Fruit fly (Drosophila melanogaster) whole organism, embryonic: Measurements from ENCODE around the gene lilli.

Experiments
- Aef1 ChIP-seq: fragments of 200-800 bp; sonication (Bioruptor generic); IDR thresholded peaks from 3 replicates; pipeline ENCODE4 v1.3.6; 2022; ENCODE audit warnings: missing biosample characterization, missing genetic modification characterization
- Antp ChIP-seq: fragments of 200-800 bp; sonication (Bioruptor generic); optimal IDR thresholded peaks from 3 replicates; lab custom pipeline; 2016; ENCODE audit warnings: missing biosample characterization, missing genetic modification characterization
- Blimp-1 ChIP-seq: fragments of 200-800 bp; sonication (Bioruptor generic); optimal IDR thresholded peaks from 3 replicates; lab custom pipeline; 2018; ENCODE audit warnings: missing biosample characterization, missing genetic modification characterization, mild to moderate bottlenecking, moderate library complexity, missing genetic modification reagents
- CG13123 ChIP-seq: fragments of 200-800 bp; sonication (Bioruptor generic); optimal IDR thresholded peaks from 2 replicates; lab custom pipeline; 2016; ENCODE audit warnings: missing biosample characterization, missing genetic modification characterization
- CG13624 ChIP-seq: fragments of 200-800 bp; sonication (Bioruptor generic); optimal IDR thresholded peaks from 2 replicates; lab custom pipeline; 2016; ENCODE audit warnings: missing biosample characterization, missing genetic modification characterization
- CG1602 ChIP-seq: fragments of 200-800 bp; sonication (Bioruptor generic); optimal IDR thresholded peaks from 3 replicates; lab custom pipeline; 2016; ENCODE audit warnings: missing biosample characterization, missing genetic modification characterization
- CG17328 ChIP-seq: fragments of 200-800 bp; sonication (Bioruptor generic); IDR thresholded peaks from 2 replicates; pipeline ENCODE4 v1.3.6; 2022; ENCODE audit warnings: missing biosample characterization, missing genetic modification characterization
- CG17912 ChIP-seq: fragments of 200-800 bp; sonication (Bioruptor generic); optimal IDR thresholded peaks from 2 replicates; lab custom pipeline; 2018; ENCODE audit warnings: missing biosample characterization, mild to moderate bottlenecking, missing genetic modification characterization
- CG1792 ChIP-seq: fragments of 200-800 bp; sonication (Bioruptor generic); optimal IDR thresholded peaks from 2 replicates; lab custom pipeline; 2016; ENCODE audit warnings: missing biosample characterization, missing genetic modification characterization
- CG18599 ChIP-seq: fragments of 200-800 bp; sonication (Bioruptor generic); optimal IDR thresholded peaks from 3 replicates; lab custom pipeline; 2017; ENCODE audit warnings: missing biosample characterization, missing genetic modification characterization, mild to moderate bottlenecking, moderate library complexity, missing genetic modification reagents
- CG18619 ChIP-seq: fragments of 200-800 bp; sonication (Bioruptor generic); optimal IDR thresholded peaks from 3 replicates; lab custom pipeline; 2017; ENCODE audit warnings: missing biosample characterization, mild to moderate bottlenecking, missing genetic modification characterization
- CG2712 ChIP-seq: fragments of 200-800 bp; optimal IDR thresholded peaks from 3 replicates; lab custom pipeline; 2019; ENCODE audit warnings: missing biosample characterization, mild to moderate bottlenecking, missing genetic modification characterization, moderate library complexity
- CG3995 ChIP-seq: fragments of 200-800 bp; sonication (Bioruptor generic); optimal IDR thresholded peaks from 3 replicates; lab custom pipeline; 2016; ENCODE audit warnings: missing biosample characterization, missing genetic modification characterization
- CG4282 ChIP-seq: fragments of 200-800 bp; sonication (Bioruptor generic); optimal IDR thresholded peaks from 2 replicates; lab custom pipeline; 2016; ENCODE audit warnings: missing biosample characterization, missing genetic modification characterization
- CG4328 ChIP-seq: fragments of 200-800 bp; sonication (Bioruptor generic); optimal IDR thresholded peaks from 3 replicates; lab custom pipeline; 2017; ENCODE audit warnings: missing biosample characterization, missing genetic modification reagents, missing genetic modification characterization
- CG4730 ChIP-seq: fragments of 200-800 bp; sonication (Bioruptor generic); IDR thresholded peaks from 2 replicates; pipeline ENCODE4 v1.3.6; 2022; ENCODE audit warnings: missing biosample characterization, missing genetic modification characterization
- CG5245 ChIP-seq: fragments of 200-800 bp; sonication (Bioruptor generic); optimal IDR thresholded peaks from 3 replicates; lab custom pipeline; 2016; ENCODE audit warnings: missing biosample characterization, missing genetic modification characterization
- CG9797 ChIP-seq: fragments of 200-800 bp; sonication (Bioruptor generic); optimal IDR thresholded peaks from 3 replicates; lab custom pipeline; 2018; ENCODE audit warnings: missing biosample characterization, mild to moderate bottlenecking, missing genetic modification characterization
- CTCF ChIP-seq: fragments of 200-800 bp; sonication (Bioruptor generic); optimal IDR thresholded peaks from 2 replicates; lab custom pipeline; 2017; ENCODE audit warnings: missing biosample characterization, mild to moderate bottlenecking, missing genetic modification characterization, moderate library complexity
- Dbx ChIP-seq: fragments of 200-800 bp; sonication (Bioruptor generic); IDR thresholded peaks from 3 replicates; pipeline ENCODE4 v1.3.6; 2022; ENCODE audit warnings: missing biosample characterization, missing genetic modification characterization
- Drgx ChIP-seq: fragments of 200-800 bp; sonication (Bioruptor generic); IDR thresholded peaks from 2 replicates; pipeline ENCODE4 v1.3.6; 2022; ENCODE audit warnings: missing biosample characterization, missing genetic modification characterization
- Ets97D ChIP-seq: fragments of 200-800 bp; sonication (Bioruptor generic); optimal IDR thresholded peaks from 3 replicates; lab custom pipeline; 2016; ENCODE audit warnings: missing biosample characterization, missing genetic modification characterization
- H15 ChIP-seq: fragments of 200-800 bp; sonication (Bioruptor generic); IDR thresholded peaks from 3 replicates; pipeline ENCODE4 v1.3.6; 2022; ENCODE audit warnings: missing biosample characterization, missing genetic modification characterization
- Hr51 ChIP-seq, 2 experiments: fragments of 200-800 bp; sonication (Bioruptor generic); optimal IDR thresholded peaks; 2 replicates in 1 of 2; 3 replicates in 1 of 2; lab custom pipeline; 2016 to 2018; ENCODE audit warnings: missing biosample characterization in 2 of 2, missing genetic modification characterization in 2 of 2, mild to moderate bottlenecking in 1 of 2, moderate library complexity in 1 of 2
- Hsf ChIP-seq: fragments of 200-800 bp; sonication (Bioruptor generic); optimal IDR thresholded peaks from 3 replicates; lab custom pipeline; 2016; ENCODE audit warnings: missing biosample characterization, missing genetic modification characterization
- NK7.1 ChIP-seq: fragments of 200-800 bp; sonication (Bioruptor generic); optimal IDR thresholded peaks from 3 replicates; lab custom pipeline; 2016; ENCODE audit warnings: missing biosample characterization, missing genetic modification characterization
- Oaz ChIP-seq: fragments of 200-800 bp; sonication (Bioruptor generic); IDR thresholded peaks from 2 replicates; pipeline ENCODE4 v1.3.6; 2022; ENCODE audit warnings: missing biosample characterization, missing genetic modification characterization
- Optix ChIP-seq: fragments of 200-800 bp; sonication (Bioruptor generic); IDR thresholded peaks from 3 replicates; pipeline ENCODE4 v1.3.6; 2022; ENCODE audit warnings: missing biosample characterization, missing genetic modification characterization
- Poxn ChIP-seq: fragments of 200-800 bp; sonication (Bioruptor generic); IDR thresholded peaks from 2 replicates; pipeline ENCODE4 v1.3.6; 2022; ENCODE audit warnings: missing biosample characterization, missing genetic modification characterization
- Scr ChIP-seq: fragments of 200-800 bp; sonication (Bioruptor generic); IDR thresholded peaks from 2 replicates; pipeline ENCODE4 v1.3.6; 2022; ENCODE audit warnings: missing biosample characterization, missing genetic modification characterization; ENCODE audit not compliant: partially characterized antibody
- Spps ChIP-seq: fragments of 200-800 bp; sonication (Bioruptor generic); optimal IDR thresholded peaks from 2 replicates; lab custom pipeline; 2018; ENCODE audit warnings: missing biosample characterization, mild to moderate bottlenecking, missing genetic modification characterization
- ase ChIP-seq: fragments of 200-800 bp; sonication (Bioruptor generic); IDR thresholded peaks from 3 replicates; pipeline ENCODE4 v1.3.6; 2022; ENCODE audit warnings: missing biosample characterization, missing genetic modification characterization
- corto ChIP-seq: fragments of 200-800 bp; sonication (Bioruptor generic); optimal IDR thresholded peaks from 2 replicates; lab custom pipeline; 2016; ENCODE audit warnings: missing biosample characterization, mild to moderate bottlenecking, missing genetic modification characterization, moderate library complexity
- cwo ChIP-seq: fragments of 200-800 bp; sonication (Bioruptor generic); optimal IDR thresholded peaks from 3 replicates; lab custom pipeline; 2017; ENCODE audit warnings: missing biosample characterization, missing genetic modification characterization, mild to moderate bottlenecking, moderate library complexity, missing genetic modification reagents
- emc ChIP-seq: fragments of 200-800 bp; sonication (Bioruptor generic); optimal IDR thresholded peaks from 2 replicates; lab custom pipeline; 2016; ENCODE audit warnings: missing biosample characterization, missing genetic modification characterization
- eve ChIP-seq, 2 experiments: fragments of >200 bp; optimal IDR thresholded peaks; 2 replicates each; lab custom pipeline; 2017; ENCODE audit warnings: missing biosample characterization in 2 of 2, missing genetic modification characterization in 2 of 2
- gcm2 ChIP-seq: fragments of 200-800 bp; sonication (Bioruptor generic); optimal IDR thresholded peaks from 2 replicates; lab custom pipeline; 2016; ENCODE audit warnings: missing biosample characterization, missing genetic modification characterization
- gfzf ChIP-seq: fragments of 200-800 bp; sonication (Bioruptor generic); optimal IDR thresholded peaks from 2 replicates; lab custom pipeline; 2016; ENCODE audit warnings: missing biosample characterization, mild to moderate bottlenecking, missing genetic modification characterization, moderate library complexity
- gsb ChIP-seq: fragments of 200-800 bp; sonication (Bioruptor generic); IDR thresholded peaks from 2 replicates; pipeline ENCODE4 v1.3.6; 2022; ENCODE audit warnings: missing biosample characterization, missing genetic modification characterization
- jigr1 ChIP-seq: fragments of 200-800 bp; sonication (Bioruptor generic); IDR thresholded peaks from 3 replicates; pipeline ENCODE4 v1.3.6; 2022; ENCODE audit warnings: missing biosample characterization, missing genetic modification characterization
- mam ChIP-seq: fragments of 200-800 bp; sonication (Bioruptor generic); optimal IDR thresholded peaks from 3 replicates; lab custom pipeline; 2016; ENCODE audit warnings: missing biosample characterization, missing genetic modification characterization
- nom ChIP-seq: fragments of 200-800 bp; sonication (Bioruptor generic); optimal IDR thresholded peaks from 2 replicates; lab custom pipeline; 2017; ENCODE audit warnings: missing biosample characterization, missing genetic modification characterization, mild to moderate bottlenecking, moderate library complexity, missing genetic modification reagents
- seq ChIP-seq: fragments of 200-800 bp; sonication (Bioruptor generic); IDR thresholded peaks from 2 replicates; pipeline ENCODE4 v1.3.6; 2022; ENCODE audit warnings: missing biosample characterization, missing genetic modification characterization
- so ChIP-seq: fragments of 200-800 bp; sonication (Bioruptor generic); IDR thresholded peaks from 3 replicates; pipeline ENCODE4 v1.3.6; 2022; ENCODE audit warnings: missing biosample characterization, missing genetic modification characterization
- sr ChIP-seq: fragments of 200-800 bp; sonication (Bioruptor generic); IDR thresholded peaks from 3 replicates; pipeline ENCODE4 v1.3.6; 2022; ENCODE audit warnings: missing biosample characterization, missing genetic modification characterization
- stc ChIP-seq: fragments of 200-800 bp; sonication (Bioruptor generic); IDR thresholded peaks from 2 replicates; pipeline ENCODE4 v1.3.6; 2022; ENCODE audit warnings: missing biosample characterization, missing genetic modification characterization
- tap ChIP-seq: fragments of 200-800 bp; optimal IDR thresholded peaks from 3 replicates; lab custom pipeline; 2019; ENCODE audit warnings: missing biosample characterization, mild to moderate bottlenecking, missing genetic modification characterization, moderate library complexity
- ttk ChIP-seq: fragments of 200-800 bp; sonication (Bioruptor generic); IDR thresholded peaks from 2 replicates; pipeline ENCODE4 v2.1.2; 2022; ENCODE audit warnings: missing biosample characterization, missing genetic modification characterization
- tup ChIP-seq: fragments of 200-800 bp; sonication (Bioruptor generic); optimal IDR thresholded peaks from 2 replicates; lab custom pipeline; 2016; ENCODE audit warnings: missing biosample characterization, mild to moderate bottlenecking, missing genetic modification characterization, moderate library complexity
- unpg ChIP-seq: fragments of 200-800 bp; sonication (Bioruptor generic); optimal IDR thresholded peaks from 3 replicates; lab custom pipeline; 2018; ENCODE audit warnings: missing biosample characterization, mild to moderate bottlenecking, missing genetic modification characterization, moderate library complexity
- zen2 ChIP-seq: fragments of 200-800 bp; sonication (Bioruptor generic); IDR thresholded peaks from 3 replicates; pipeline ENCODE4 v1.3.6; 2022; ENCODE audit warnings: missing biosample characterization, missing genetic modification characterization; ENCODE audit not compliant: partially characterized antibody

Gene lilli

DNA sequence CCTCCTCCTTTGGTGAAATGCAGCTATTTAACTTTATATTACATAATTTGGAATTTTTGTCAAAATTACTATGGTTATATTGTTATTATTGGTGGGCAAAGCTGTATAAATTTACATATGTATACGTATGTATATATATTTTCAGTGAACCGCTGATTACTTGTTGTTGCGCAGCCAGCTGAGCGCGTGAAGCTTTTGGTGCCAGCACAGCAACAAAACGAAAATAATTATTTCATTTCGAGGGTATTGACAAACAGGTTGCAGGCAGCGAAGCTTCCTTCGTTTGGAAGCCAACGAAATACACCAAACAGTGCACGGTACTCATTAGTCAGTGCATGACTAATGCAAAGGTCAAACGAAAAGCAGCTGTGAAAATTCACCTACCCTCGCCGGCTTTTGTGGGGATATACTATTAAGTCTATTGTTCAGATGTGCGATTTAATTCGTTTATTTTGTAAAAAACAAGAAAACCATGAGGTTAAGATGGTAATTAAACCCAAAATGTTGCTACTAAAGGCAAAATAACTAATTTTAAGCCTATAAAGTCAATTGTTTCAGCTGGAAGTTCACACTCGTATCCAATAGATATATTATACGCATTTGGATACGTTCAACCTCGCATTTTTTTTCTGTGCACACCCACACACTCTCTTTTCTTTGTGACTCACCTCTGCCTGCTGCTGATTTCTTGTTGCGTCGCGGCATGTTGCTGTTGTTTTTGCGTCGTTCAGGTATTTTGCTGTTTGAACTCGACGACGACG lies 12.6 kb upstream of the lilli start (continued):
- TF ChIP-seq eve (GFP tag; optimal IDR thresholded peaks at IDR 0.05; lab: Kevin White, UChicago) (no peak), CG5245 (GFP tag; lab: Kevin White, UChicago) (no peak), ttk (no peak), Hsf (GFP tag; lab: Kevin White, UChicago) (no peak), Drgx (GFP tag; lab: Robert Waterston, UW) (peak; percentile 30; the same call in 1 of the 2 replicates), Blimp-1 (GFP tag; lab: Kevin White, UChicago) (no peak), Antp (GFP tag; lab: Kevin White, UChicago) (peak; percentile 4), emc (GFP tag; lab: Kevin White, UChicago) (no peak), CG17912 (GFP tag; lab: Kevin White, UChicago) (no peak), CG1792 (GFP tag; lab: Kevin White, UChicago) (no peak), cwo (GFP tag; lab: Kevin White, UChicago) (no peak), gsb (GFP tag; lab: Robert Waterston, UW) (no peak), NK7.1 (GFP tag; lab: Kevin White, UChicago) (no peak), CG18619 (GFP tag; lab: Kevin White, UChicago) (no peak), tup (no peak), CG1602 (GFP tag; lab: Kevin White, UChicago) (no peak), Ets97D (GFP tag; lab: Kevin White, UChicago) (no peak), Poxn (GFP tag; lab: Robert Waterston, UW) (no peak), tap (no peak), CG18599 (GFP tag; lab: Kevin White, UChicago) (peak; percentile 25), gfzf (GFP tag; lab: Kevin White, UChicago) (no peak), Hr51 (GFP tag; optimal IDR thresholded peaks at IDR 0.05; lab: Kevin White, UChicago) (peak; percentile 41 to 54), corto (GFP tag; lab: Kevin White, UChicago) (no peak), Aef1 (GFP tag; lab: Robert Waterston, UW) (no peak), sr (GFP tag; lab: Robert Waterston, UW) (peak; percentile 66; the same call in 1 of the 3 replicates), CG2712 (no peak), CG4730 (no peak), Oaz (no peak), Dbx (GFP tag; lab: Robert Waterston, UW) (no peak), ase (GFP tag; lab: Robert Waterston, UW) (no peak), CG4328 (GFP tag; lab: Kevin White, UChicago) (peak; percentile 21), CG4282 (GFP tag; lab: Kevin White, UChicago) (no peak), CG3995 (GFP tag; lab: Kevin White, UChicago) (no peak), H15 (GFP tag; lab: Robert Waterston, UW) (no peak), CG13624 (GFP tag; lab: Kevin White, UChicago) (peak; percentile 6), gcm2 (no peak), zen2 (GFP tag; lab: Robert Waterston, UW) (no peak), CG13123 (no peak), mam (GFP tag; lab: Kevin White, UChicago) (peak; percentile 50), nom (no peak), Spps (tag; lab: Kevin White, UChicago) (no peak), stc (GFP tag; lab: Robert Waterston, UW) (peak; percentile 42), CG9797 (GFP tag; lab: Kevin White, UChicago) (no peak), CTCF (GFP tag; lab: Kevin White, UChicago) (no peak), Scr (GFP tag; lab: Robert Waterston, UW) (no peak), Optix (GFP tag; lab: Robert Waterston, UW) (no peak), jigr1 (GFP tag; lab: Robert Waterston, UW) (no peak), unpg (GFP tag; lab: Kevin White, UChicago) (no peak), CG17328 (GFP tag; lab: Robert Waterston, UW) (no peak), so (GFP tag; lab: Robert Waterston, UW) (no peak), seq (GFP tag; lab: Robert Waterston, UW) (0 out of 2 replicates have a peak, but pooled peaks have one; percentile 30)
